Worm (Caenorhabditis elegans): Measurements from ENCODE around the gene F54C9.9.

ce11 chrII:8587660-8588230 lies 9.9 kb downstream of the F54C9.9 start:
- TF ChIP-seq mdl-1 (tag; optimal IDR thresholded peaks at IDR 0.05), result no peak
- no peak for TF ChIP-seq unc-62 (GFP tag; optimal IDR thresholded peaks at IDR 0.05)
- no peak for TF ChIP-seq mab-5 (tag; optimal IDR thresholded peaks at IDR 0.05)
- no peak for TF ChIP-seq nhr-21 (tag; optimal IDR thresholded peaks at IDR 0.05)
- no peak for TF ChIP-seq alr-1 (tag; optimal IDR thresholded peaks at IDR 0.05)
- TF ChIP-seq ama-1 (optimal IDR thresholded peaks at IDR 0.05), result no peak
- TF ChIP-seq C34F6.9 (tag; optimal IDR thresholded peaks at IDR 0.05), result no peak
